Fruit fly (Drosophila melanogaster): ENCODE results near the gene Npl4.
A peak's percentile ranks its signal among the peaks of the same experiment; 100 is the strongest.

Gene Npl4

DNA sequence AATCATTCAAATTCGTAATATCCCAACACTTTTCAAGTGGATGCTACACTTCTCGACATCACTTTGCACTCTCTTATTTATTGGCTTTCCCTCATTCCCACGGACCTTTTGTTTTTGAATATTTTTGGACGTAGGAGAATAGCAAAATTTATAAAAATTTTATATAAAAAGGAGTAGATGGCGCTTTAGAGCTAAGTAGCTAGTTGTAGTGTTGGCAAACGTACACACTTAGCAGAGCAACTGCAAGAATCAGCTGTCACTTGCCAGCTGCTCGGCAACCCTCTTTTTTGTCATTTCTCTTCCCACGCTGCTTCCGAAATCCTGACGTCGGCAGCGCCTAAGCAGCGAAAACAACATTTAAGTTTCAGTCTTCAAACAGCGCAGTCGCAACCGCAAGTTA is 30.3 kb downstream of the Npl4 start:
- TF ChIP-seq Opbp (GFP tag; IDR thresholded peaks at IDR 0.05; ENCODE audit: partially characterized antibody), result peak; percentile 45; the same call in 1 of the 3 replicates
- TF ChIP-seq pros (GFP tag; optimal IDR thresholded peaks at IDR 0.05), result peak; percentile 28
- TF ChIP-seq bbx (GFP tag; IDR thresholded peaks at IDR 0.05; ENCODE audit: partially characterized antibody), result 0 out of 2 replicates have a peak, but pooled peaks have one; percentile 29
- TF ChIP-seq hkb (optimal IDR thresholded peaks at IDR 0.05), result no peak
- no peak for TF ChIP-seq hkb (GFP tag; IDR thresholded peaks at IDR 0.05)
- no peak for TF ChIP-seq bcd (GFP tag; optimal IDR thresholded peaks at IDR 0.05)
- no peak for TF ChIP-seq bigmax (GFP tag; optimal IDR thresholded peaks at IDR 0.05)
- TF ChIP-seq trem (tag; optimal IDR thresholded peaks at IDR 0.05), result peak; percentile 57
- TF ChIP-seq az2 (GFP tag; optimal IDR thresholded peaks at IDR 0.05), result no peak
- no peak for TF ChIP-seq CG30403 (GFP tag; optimal IDR thresholded peaks at IDR 0.05)
- peak; percentile 51 for TF ChIP-seq CG14710 (tag; optimal IDR thresholded peaks at IDR 0.05)
- no peak for TF ChIP-seq Aef1 (GFP tag; IDR thresholded peaks at IDR 0.05)
- TF ChIP-seq CG15514 (GFP tag; optimal IDR thresholded peaks at IDR 0.05), result no peak
- no peak for TF ChIP-seq gsb-n (tag; optimal IDR thresholded peaks at IDR 0.05)
- peak; percentile 15 for TF ChIP-seq CG9797 (GFP tag; optimal IDR thresholded peaks at IDR 0.05)
- TF ChIP-seq fd102C (GFP tag; optimal IDR thresholded peaks at IDR 0.05), result peak; percentile 45
- TF ChIP-seq Ada2b (GFP tag; IDR thresholded peaks at IDR 0.05), result no peak
- TF ChIP-seq CG32532 (GFP tag; IDR thresholded peaks at IDR 0.05), result no peak
- no peak for TF ChIP-seq Ssrp (tag; optimal IDR thresholded peaks at IDR 0.05)
- peak; percentile 47 for TF ChIP-seq Sry-β (GFP tag; optimal IDR thresholded peaks at IDR 0.05)
- no peak for TF ChIP-seq Abd-B (GFP tag; optimal IDR thresholded peaks at IDR 0.05)
- TF ChIP-seq CG3726 (GFP tag; IDR thresholded peaks at IDR 0.05), result no peak
- no peak for TF ChIP-seq CG34376 (GFP tag; optimal IDR thresholded peaks at IDR 0.05)
- peak; percentile 66 to 86 for TF ChIP-seq crp (GFP tag; optimal IDR thresholded peaks at IDR 0.05)
- TF ChIP-seq E2f2 (GFP tag; IDR thresholded peaks at IDR 0.05), result no peak
- no peak for TF ChIP-seq Dip2 (GFP tag; IDR thresholded peaks at IDR 0.05)
- TF ChIP-seq CG8765 (GFP tag; IDR thresholded peaks at IDR 0.05), result no peak
- TF ChIP-seq CG31388 (GFP tag; optimal IDR thresholded peaks at IDR 0.05), result no peak
- TF ChIP-seq CG13287 (GFP tag; IDR thresholded peaks at IDR 0.05; ENCODE audit: partially characterized antibody), result no peak
- TF ChIP-seq CG6175 (GFP tag; IDR thresholded peaks at IDR 0.05), result no peak
- TF ChIP-seq CG4730 (GFP tag; IDR thresholded peaks at IDR 0.05), result no peak
- peak; percentile 23 for TF ChIP-seq CG4424 (GFP tag; optimal IDR thresholded peaks at IDR 0.05)
- TF ChIP-seq sqz (GFP tag; optimal IDR thresholded peaks at IDR 0.05), result no peak
- TF ChIP-seq Gug (GFP tag; IDR thresholded peaks at IDR 0.05), result no peak
- no peak for TF ChIP-seq unc-4 (GFP tag; IDR thresholded peaks at IDR 0.05; ENCODE audit: partially characterized antibody)
- no peak for TF ChIP-seq H2.0 (GFP tag; IDR thresholded peaks at IDR 0.05)
- no peak for TF ChIP-seq CoRest (tag; optimal IDR thresholded peaks at IDR 0.05)
- TF ChIP-seq CG3995 (GFP tag; optimal IDR thresholded peaks at IDR 0.05), result no peak
- peak; percentile 14 for TF ChIP-seq dmrt11E (tag; optimal IDR thresholded peaks at IDR 0.05)
- no peak for TF ChIP-seq sr (GFP tag; IDR thresholded peaks at IDR 0.05)
- no peak for TF ChIP-seq aop (GFP tag; IDR thresholded peaks at IDR 0.05)
- no peak for TF ChIP-seq gcm2 (GFP tag; optimal IDR thresholded peaks at IDR 0.05)
- peak; percentile 69; the same call in 2 of the 3 replicates for TF ChIP-seq CG6791 (GFP tag; IDR thresholded peaks at IDR 0.05; ENCODE audit: partially characterized antibody)
- peak; percentile 23 for TF ChIP-seq CG2116 (GFP tag; optimal IDR thresholded peaks at IDR 0.05)
- no peak for TF ChIP-seq jumu (GFP tag; optimal IDR thresholded peaks at IDR 0.05)
- TF ChIP-seq BtbVII (GFP tag; optimal IDR thresholded peaks at IDR 0.05), result no peak
- TF ChIP-seq Asciz (GFP tag; optimal IDR thresholded peaks at IDR 0.05), result no peak
- no peak for TF ChIP-seq zf30C (GFP tag; optimal IDR thresholded peaks at IDR 0.05)
- TF ChIP-seq CG2199 (GFP tag; IDR thresholded peaks at IDR 0.05), result no peak
- TF ChIP-seq Dad (GFP tag; optimal IDR thresholded peaks at IDR 0.05), result no peak
- no peak for TF ChIP-seq CG9437 (GFP tag; optimal IDR thresholded peaks at IDR 0.05)
